Worm (Caenorhabditis elegans) whole organism, mixed stage, embryonic: ENCODE measurements around the gene F57C7.4.

ENCODE experiments used
- bed-3 ChIP-seq: fragments of 200-800 bp; sonication (Bioruptor generic); optimal IDR thresholded peaks from 3 replicates; lab custom pipeline; 2018; ENCODE audit warnings: mild to moderate bottlenecking, missing genetic modification characterization, moderate library complexity, missing compliant biosample characterization
- blmp-1 ChIP-seq: fragments of 150-350 bp; optimal IDR thresholded peaks from 2 replicates; lab custom pipeline; 2014; ENCODE audit warnings: missing biosample characterization, missing genetic modification characterization
- ceh-39 ChIP-seq: fragments of 150-350 bp; optimal IDR thresholded peaks from 2 replicates; lab custom pipeline; 2014; ENCODE audit warnings: missing biosample characterization, missing genetic modification characterization
- ceh-83 ChIP-seq: fragments of 200-800 bp; sonication (Bioruptor generic); optimal IDR thresholded peaks from 2 replicates; lab custom pipeline; 2018; ENCODE audit warnings: mild to moderate bottlenecking, missing genetic modification characterization, missing compliant biosample characterization
- ces-1 ChIP-seq: fragments of 150-350 bp; optimal IDR thresholded peaks from 2 replicates; lab custom pipeline; 2014; ENCODE audit warnings: missing biosample characterization, missing genetic modification reagents, missing genetic modification characterization
- cnd-1 ChIP-seq: fragments of 200-800 bp; sonication (Bioruptor generic); optimal IDR thresholded peaks from 2 replicates; lab custom pipeline; 2018; ENCODE audit warnings: mild to moderate bottlenecking, missing genetic modification characterization, missing compliant biosample characterization
- drap-1 ChIP-seq: fragments of 200-800 bp; sonication (Bioruptor generic); optimal IDR thresholded peaks from 3 replicates; lab custom pipeline; 2018; ENCODE audit warnings: mild to moderate bottlenecking, missing genetic modification characterization, missing compliant biosample characterization
- elt-1 ChIP-seq: sonication (generic microtip); optimal IDR thresholded peaks from 2 replicates; lab custom pipeline; 2017; ENCODE audit warnings: missing genetic modification characterization, mild to moderate bottlenecking, missing compliant biosample characterization, antibody characterized with exemption, moderate library complexity, borderline replicate concordance; ENCODE audit not compliant: insufficient read depth
- elt-3 ChIP-seq: fragments of 150-350 bp; optimal IDR thresholded peaks from 2 replicates; lab custom pipeline; 2014; ENCODE audit warnings: missing biosample characterization, missing genetic modification characterization
- flh-1 ChIP-seq: fragments of 200-800 bp; sonication (Bioruptor generic); optimal IDR thresholded peaks from 2 replicates; lab custom pipeline; 2018; ENCODE audit warnings: mild to moderate bottlenecking, missing genetic modification characterization, moderate library complexity, missing compliant biosample characterization
- ham-2 ChIP-seq: fragments of 200-800 bp; sonication (Bioruptor generic); optimal IDR thresholded peaks from 2 replicates; lab custom pipeline; 2018; ENCODE audit warnings: mild to moderate bottlenecking, missing genetic modification characterization, missing compliant biosample characterization
- hlh-1 ChIP-seq: fragments of 150-350 bp; optimal IDR thresholded peaks from 2 replicates; lab custom pipeline; 2014; ENCODE audit warnings: missing biosample characterization, missing genetic modification reagents, missing genetic modification characterization
- lin-13 ChIP-seq: fragments of 150-350 bp; optimal IDR thresholded peaks from 2 replicates; lab custom pipeline; 2014; ENCODE audit warnings: missing biosample characterization, missing genetic modification characterization
- lin-32 ChIP-seq: fragments of 200-800 bp; sonication (Bioruptor generic); optimal IDR thresholded peaks from 2 replicates; lab custom pipeline; 2018; ENCODE audit warnings: mild to moderate bottlenecking, missing genetic modification characterization, missing compliant biosample characterization
- lsy-2 ChIP-seq: fragments of 150-350 bp; optimal IDR thresholded peaks from 2 replicates; lab custom pipeline; 2014; ENCODE audit warnings: missing biosample characterization, missing genetic modification characterization
- mab-5 ChIP-seq: fragments of 150-350 bp; optimal IDR thresholded peaks from 2 replicates; lab custom pipeline; 2014; ENCODE audit warnings: missing biosample characterization, missing genetic modification characterization
- mep-1 ChIP-seq: fragments of 150-350 bp; optimal IDR thresholded peaks from 2 replicates; lab custom pipeline; 2017; ENCODE audit warnings: missing biosample characterization, missing genetic modification reagents, missing genetic modification characterization, inconsistent platforms
- mls-2 ChIP-seq: sonication (generic microtip); optimal IDR thresholded peaks from 2 replicates; lab custom pipeline; 2016; ENCODE audit warnings: mild to moderate bottlenecking, missing genetic modification characterization, moderate library complexity, missing compliant biosample characterization
- nhr-12 ChIP-seq: fragments of 150-350 bp; optimal IDR thresholded peaks from 2 replicates; lab custom pipeline; 2014; ENCODE audit warnings: missing biosample characterization, missing genetic modification characterization
- nhr-237 ChIP-seq: fragments of 150-350 bp; optimal IDR thresholded peaks from 2 replicates; lab custom pipeline; 2014; ENCODE audit warnings: missing biosample characterization, missing genetic modification characterization
- nhr-28 ChIP-seq: fragments of 150-350 bp; optimal IDR thresholded peaks from 2 replicates; lab custom pipeline; 2014; ENCODE audit warnings: missing biosample characterization, missing genetic modification characterization
- nhr-76 ChIP-seq: sonication (generic microtip); optimal IDR thresholded peaks from 2 replicates; lab custom pipeline; 2017; ENCODE audit warnings: missing biosample characterization, missing genetic modification characterization
- pha-4 ChIP-seq: fragments of 150-350 bp; optimal IDR thresholded peaks from 2 replicates; lab custom pipeline; 2018; ENCODE audit warnings: missing biosample characterization, missing genetic modification reagents, missing genetic modification characterization
- sem-2 ChIP-seq: fragments of 200-800 bp; sonication (Bioruptor generic); optimal IDR thresholded peaks from 2 replicates; lab custom pipeline; 2018; ENCODE audit warnings: mild to moderate bottlenecking, missing genetic modification characterization, missing compliant biosample characterization
- snpc-4 ChIP-seq: fragments of 150-350 bp; optimal IDR thresholded peaks from 2 replicates; lab custom pipeline; 2014; ENCODE audit warnings: missing biosample characterization, missing genetic modification characterization
- sptf-1 ChIP-seq: sonication (generic microtip); optimal IDR thresholded peaks from 2 replicates; lab custom pipeline; 2017; ENCODE audit warnings: mild to moderate bottlenecking, missing genetic modification characterization, moderate library complexity, missing compliant biosample characterization
- tbx-8 ChIP-seq: fragments of 200-800 bp; sonication (Bioruptor generic); optimal IDR thresholded peaks from 2 replicates; lab custom pipeline; 2018; ENCODE audit warnings: mild to moderate bottlenecking, missing genetic modification characterization, moderate library complexity, missing compliant biosample characterization
- unc-120 ChIP-seq: sonication (generic microtip); optimal IDR thresholded peaks from 2 replicates; lab custom pipeline; 2017; ENCODE audit warnings: missing genetic modification characterization, missing compliant biosample characterization; ENCODE audit not compliant: poor library complexity, severe bottlenecking
- unc-62 ChIP-seq: fragments of 150-350 bp; optimal IDR thresholded peaks from 2 replicates; lab custom pipeline; 2014; ENCODE audit warnings: missing biosample characterization, missing genetic modification reagents, missing genetic modification characterization
- zip-8 ChIP-seq: fragments of 150-350 bp; optimal IDR thresholded peaks from 2 replicates; lab custom pipeline; 2014; ENCODE audit warnings: missing biosample characterization, missing genetic modification characterization
- ztf-11 ChIP-seq: fragments of 150-350 bp; optimal IDR thresholded peaks from 2 replicates; lab custom pipeline; 2014; ENCODE audit warnings: missing biosample characterization, missing genetic modification characterization

The F57C7.4 gene

DNA sequence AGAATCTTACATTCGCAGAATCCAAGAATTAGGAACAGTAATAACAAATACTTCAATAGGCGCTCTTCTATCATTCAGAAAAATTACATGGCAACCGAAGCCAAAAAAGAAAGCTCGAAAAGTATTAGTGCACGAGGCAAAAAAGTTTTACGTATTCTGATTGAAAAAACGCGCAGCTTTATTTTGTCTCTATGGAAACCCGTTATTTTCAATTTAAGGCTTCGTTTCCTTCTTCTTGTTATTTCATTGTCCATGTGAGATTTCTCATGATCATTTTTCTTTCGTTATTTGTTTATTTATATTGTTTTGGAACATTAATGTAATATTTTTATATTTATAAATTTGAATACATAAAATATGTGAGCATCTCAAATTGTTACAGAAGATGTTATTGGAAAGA, at the start of gene F57C7.4:
Gene F57C7.4 (minus strand): TSS at position 101 of the 400 bp plus-strand sequence.
- TF ChIP-seq ceh-83 (no peak), bed-3 (GFP tag; lab: Kevin White, UChicago) (no peak), zip-8 (tag; lab: Kevin White, UChicago) (no peak), nhr-76 (tag; lab: Kevin White, UChicago) (no peak), ces-1 (no peak)
- TF ChIP-seq, all 35 proteins: peak for 0

ce11 chrX:10637048-10637928, 47.9 kb upstream of the F57C7.4 start:
- TF ChIP-seq drap-1 (peak; percentile 13), unc-62 (peak; percentile 44), nhr-28 (tag; lab: Kevin White, UChicago) (no peak), lin-13 (tag; lab: Kevin White, UChicago) (no peak), unc-120 (peak; percentile 61), mep-1 (tag; lab: Kevin White, UChicago) (peak; percentile 62), nhr-237 (peak; percentile 59), elt-3 (tag; lab: Kevin White, UChicago) (no peak), pha-4 (tag; lab: Kevin White, UChicago) (peak; percentile 30), ham-2 (peak; percentile 94), ces-1 (peak; percentile 34)

ce11 chrX:10635608-10636007, 46.2 kb upstream of the F57C7.4 start, which contains the start of gene daf-12:
Gene daf-12 (plus strand): TSS chrX:10635908.
- TF ChIP-seq ces-1 (no peak), elt-1 (tag; lab: Kevin White, UChicago) (no peak), sptf-1 (tag; lab: Kevin White, UChicago) (no peak), lin-13 (tag; lab: Kevin White, UChicago) (no peak), sem-2 (GFP tag; lab: Kevin White, UChicago) (no peak), unc-62 (no peak), mls-2 (tag; lab: Kevin White, UChicago) (no peak), zip-8 (tag; lab: Kevin White, UChicago) (no peak), lsy-2 (no peak), ceh-39 (tag; lab: Kevin White, UChicago) (no peak), pha-4 (tag; lab: Kevin White, UChicago) (no peak), elt-3 (tag; lab: Kevin White, UChicago) (no peak), tbx-8 (no peak), bed-3 (GFP tag; lab: Kevin White, UChicago) (no peak), ham-2 (no peak), blmp-1 (tag; lab: Kevin White, UChicago) (no peak), nhr-237 (no peak), hlh-1 (no peak)

- TF ChIP-seq bed-3 (GFP tag; lab: Kevin White, UChicago) (no peak), cnd-1 (tag; lab: Kevin White, UChicago) (no peak), nhr-12 (no peak), nhr-76 (tag; lab: Kevin White, UChicago) (no peak), unc-62 (no peak)
Observed at ce11 chrX:10631873-10632272, 42.5 kb upstream of the F57C7.4 start.

DNA sequence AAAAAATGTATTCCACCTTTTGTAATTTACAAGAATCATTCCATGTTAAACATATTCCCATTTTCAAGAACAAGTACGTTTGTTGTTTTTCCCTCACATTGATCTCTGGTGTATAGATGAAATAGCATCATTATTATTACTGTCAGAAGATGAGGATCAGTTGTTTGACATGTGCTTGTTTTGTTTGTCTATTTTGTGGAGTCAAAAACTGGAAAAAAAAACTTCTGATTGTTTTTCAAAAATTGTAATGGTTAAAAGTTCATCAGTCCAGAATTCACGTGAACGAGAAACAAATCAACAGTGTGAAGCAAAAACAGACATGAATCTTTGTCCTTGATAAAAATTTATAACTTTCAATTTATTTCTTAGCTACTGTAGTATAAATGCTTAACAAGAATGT, 41.6 kb upstream of the F57C7.4 start:
- TF ChIP-seq flh-1 (GFP tag; lab: Kevin White, UChicago) (no peak), lsy-2 (no peak), bed-3 (GFP tag; lab: Kevin White, UChicago) (no peak), lin-13 (tag; lab: Kevin White, UChicago) (no peak), mep-1 (tag; lab: Kevin White, UChicago) (no peak), ces-1 (no peak), nhr-237 (no peak), snpc-4 (tag; lab: Kevin White, UChicago) (no peak), hlh-1 (no peak), lin-32 (GFP tag; lab: Kevin White, UChicago) (no peak), mab-5 (tag; lab: Kevin White, UChicago) (no peak), tbx-8 (no peak), ztf-11 (tag; lab: Kevin White, UChicago) (no peak)
